Worm (Caenorhabditis elegans) whole organism, midembryonic: ENCODE results near the gene F53B7.4.

ENCODE experiments used
- cog-1 ChIP-seq: sonication (generic microtip); optimal IDR thresholded peaks from 2 replicates; lab custom pipeline; 2016; ENCODE audit warnings: missing genetic modification characterization, missing compliant biosample characterization
- ref-1 ChIP-seq: fragments of 200-800 bp; sonication (Bioruptor generic); conservative IDR thresholded peaks from 2 replicates; pipeline ENCODE4 v1.3.6; 2022; ENCODE audit warnings: missing genetic modification reagents, missing genetic modification characterization, missing compliant biosample characterization
- tab-1 ChIP-seq: fragments of 200-800 bp; sonication (Bioruptor generic); IDR thresholded peaks from 2 replicates; pipeline ENCODE4 v1.3.6; 2022; ENCODE audit warnings: missing genetic modification characterization, missing compliant biosample characterization
- ztf-29 ChIP-seq: fragments of 200-800 bp; sonication (Bioruptor generic); IDR thresholded peaks from 2 replicates; pipeline ENCODE4 v1.3.6; 2022; ENCODE audit warnings: missing genetic modification reagents, missing genetic modification characterization, missing compliant biosample characterization

DNA sequence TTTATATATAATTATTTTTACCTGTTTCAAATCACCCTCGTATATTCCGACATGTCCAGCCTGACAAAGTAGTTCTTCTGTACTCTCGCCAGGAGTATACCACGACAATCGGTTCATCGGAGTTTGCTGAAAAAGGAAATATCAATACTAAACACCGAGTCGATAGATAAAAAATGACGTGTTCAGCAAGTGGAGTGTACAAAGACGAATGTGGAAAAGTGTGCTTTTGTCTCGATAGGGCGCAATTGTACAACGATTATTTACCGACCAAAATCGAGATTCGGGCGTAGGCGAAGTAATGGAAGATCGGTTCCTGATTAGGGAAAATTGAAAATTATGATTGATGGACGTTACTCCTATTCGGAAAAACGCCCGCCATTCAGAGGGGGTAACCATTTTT is 41.8 kb downstream of the F53B7.4 start, which contains the start of gene vps-36:
- TF ChIP-seq ref-1 (GFP tag; lab: Robert Waterston, UW) = no peak
- no peak for TF ChIP-seq tab-1 (GFP tag; lab: Robert Waterston, UW)
- no peak for TF ChIP-seq ztf-29 (GFP tag; lab: Robert Waterston, UW)
- TF ChIP-seq cog-1 (tag; lab: Kevin White, UChicago) = no peak
